Worm (Caenorhabditis elegans) whole organism, L3 larva: ENCODE measurements around the gene F42F12.4.

Experiments
- elt-3 ChIP-seq, 3 experiments: fragments of 150-350 bp in 1 of 3; sonication (generic microtip) in 2 of 3; optimal IDR thresholded peaks; 2 replicates in 2 of 3; 4 replicates in 1 of 3; lab custom pipeline; 2014 to 2017; ENCODE audit warnings: missing biosample characterization in 3 of 3, missing genetic modification characterization in 3 of 3
- fos-1 ChIP-seq: fragments of 150-350 bp; optimal IDR thresholded peaks from 2 replicates; lab custom pipeline; 2014; ENCODE audit warnings: missing biosample characterization, missing genetic modification characterization
- nfya-1 ChIP-seq: sonication (generic microtip); optimal IDR thresholded peaks from 2 replicates; lab custom pipeline; 2017; ENCODE audit warnings: missing genetic modification characterization, mild to moderate bottlenecking, missing compliant biosample characterization, antibody characterized with exemption, moderate library complexity; ENCODE audit not compliant: insufficient read depth
- nhr-77 ChIP-seq: fragments of 150-350 bp; optimal IDR thresholded peaks from 2 replicates; lab custom pipeline; 2014; ENCODE audit warnings: missing biosample characterization, missing genetic modification characterization
- skn-1 ChIP-seq: fragments of 150-350 bp; optimal IDR thresholded peaks from 2 replicates; lab custom pipeline; 2014; ENCODE audit warnings: missing biosample characterization, missing genetic modification characterization
- ztf-11 ChIP-seq: fragments of 150-350 bp; optimal IDR thresholded peaks from 2 replicates; lab custom pipeline; 2014; ENCODE audit warnings: missing biosample characterization, missing genetic modification characterization

DNA sequence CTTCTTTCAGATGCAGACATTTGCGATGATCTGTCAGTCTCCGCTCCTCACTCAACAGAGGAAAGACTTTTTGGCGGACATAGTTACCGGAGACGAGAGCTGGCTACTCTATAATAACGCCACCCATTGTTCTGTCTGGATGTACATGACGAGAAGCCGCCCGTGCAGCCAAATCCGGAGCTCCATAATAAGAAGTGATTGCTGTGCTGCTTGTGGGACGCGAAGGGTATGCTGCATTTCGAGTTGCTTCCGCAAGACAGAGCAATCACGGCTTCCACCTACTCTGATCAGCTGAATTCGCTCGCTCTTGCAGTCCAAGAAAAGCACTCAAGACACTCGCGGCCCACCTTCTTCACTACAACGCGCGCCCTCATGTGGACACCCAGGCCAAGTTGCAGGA, 39.0 kb downstream of the F42F12.4 start:
- no peak for TF ChIP-seq fos-1 (tag; lab: Kevin White, UChicago)
- no peak for TF ChIP-seq nhr-77 (tag; lab: Kevin White, UChicago)
- TF ChIP-seq skn-1 (tag; lab: Kevin White, UChicago) = no peak
- TF ChIP-seq ztf-11 (tag; lab: Kevin White, UChicago) = no peak
- TF ChIP-seq nfya-1 (tag; lab: Kevin White, UChicago) = no peak
- no peak for TF ChIP-seq elt-3 (tag; optimal IDR thresholded peaks at IDR 0.05; lab: Kevin White, UChicago)
